Worm (Caenorhabditis elegans) whole organism, young adult: ENCODE data around the gene hpo-36.

Experiments
- F22D6.2 ChIP-seq: sonication (generic microtip); optimal IDR thresholded peaks from 2 replicates; lab custom pipeline; 2016; ENCODE audit warnings: mild to moderate bottlenecking, missing genetic modification characterization, missing compliant biosample characterization
- ama-1 ChIP-seq, 3 experiments: fragments of 150-350 bp in 1 of 3; sonication (generic microtip) in 2 of 3; optimal IDR thresholded peaks; 2 replicates each; lab custom pipeline; 2014 to 2018; ENCODE audit warnings: missing biosample characterization in 2 of 3, missing genetic modification characterization in 2 of 3, missing genetic modification reagents in 2 of 3
- ceh-100 ChIP-seq: fragments of 200-800 bp; sonication (Bioruptor generic); IDR thresholded peaks from 2 replicates; pipeline ENCODE4 v1.3.6; 2022; ENCODE audit warnings: missing genetic modification reagents, missing genetic modification characterization, missing compliant biosample characterization
- sea-2 ChIP-seq: fragments of 200-800 bp; sonication (Bioruptor generic); IDR thresholded peaks from 2 replicates; pipeline ENCODE4 v1.3.6; 2022; ENCODE audit warnings: missing genetic modification characterization, missing compliant biosample characterization
- unc-62 ChIP-seq: fragments of 150-350 bp; optimal IDR thresholded peaks from 2 replicates; lab custom pipeline; 2014; ENCODE audit warnings: missing biosample characterization, missing genetic modification reagents, missing genetic modification characterization

DNA sequence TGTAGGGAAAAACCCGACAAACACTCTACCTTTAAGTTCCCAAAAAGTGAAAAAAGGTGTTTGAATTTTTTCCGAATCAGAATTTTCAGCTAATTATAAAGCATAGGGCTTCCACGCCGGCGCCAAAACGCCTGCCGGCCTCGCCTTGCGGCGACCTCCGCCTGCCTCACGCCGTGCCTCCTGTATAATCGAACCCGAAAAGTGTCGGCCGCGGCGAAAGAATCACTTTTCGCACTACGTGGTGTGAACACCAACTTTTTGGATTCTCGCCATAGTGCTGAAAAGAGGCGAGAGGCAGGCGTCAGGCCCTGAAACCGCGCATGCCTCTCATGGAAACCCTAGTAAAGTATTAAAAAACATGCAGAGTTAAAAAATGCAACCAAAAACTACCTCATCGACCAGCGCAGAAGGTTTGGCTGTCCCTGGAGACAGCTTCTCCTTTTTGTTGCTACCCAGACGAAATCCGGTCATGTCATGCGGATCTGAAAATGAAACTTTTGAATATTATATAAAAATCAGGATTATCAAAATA, 23.6 kb downstream of the hpo-36 start, which contains the start of gene nrsn-1:
- TF ChIP-seq sea-2 (GFP tag; lab: Robert Waterston, UW): no peak
- TF ChIP-seq unc-62 (GFP tag; lab: Kevin White, UChicago): no peak
- no peak for TF ChIP-seq ama-1 (optimal IDR thresholded peaks at IDR 0.05; lab: Kevin White, UChicago)
- no peak for TF ChIP-seq ama-1 (GFP tag; optimal IDR thresholded peaks at IDR 0.05; lab: Kevin White, UChicago)
- TF ChIP-seq ceh-100 (GFP tag; lab: Robert Waterston, UW): no peak
- TF ChIP-seq F22D6.2 (tag; lab: Kevin White, UChicago): no peak
